Worm (Caenorhabditis elegans): ENCODE measurements around the gene set-9.
"Not testable (repeated sequence)": the region's sequence is repeated elsewhere in the genome, so short reads cannot be mapped to it uniquely, and the experiment has no call there.

DNA sequence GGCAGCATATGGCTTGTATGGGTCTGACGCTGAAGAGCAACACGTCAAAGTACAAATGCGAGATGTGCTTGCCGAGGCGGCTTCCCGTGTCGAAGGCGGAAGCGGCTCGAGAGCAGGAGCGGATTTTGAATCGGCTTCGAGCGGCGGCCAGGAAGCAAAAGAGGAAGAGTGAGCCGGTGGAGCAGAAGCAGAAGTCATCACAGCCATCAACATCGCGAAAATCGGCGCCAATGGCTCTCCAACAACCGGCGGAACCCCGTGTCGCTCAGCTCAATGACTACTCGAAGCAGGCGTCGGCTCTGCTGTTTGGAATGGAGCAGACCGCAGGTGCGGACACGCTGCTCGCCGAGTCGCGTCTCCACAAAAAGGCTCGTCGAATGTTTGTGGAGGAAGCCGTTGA, 4.7 kb downstream of the set-9 start:
- not testable (repeated sequence) for TF ChIP-seq fos-1, lin-39 (tag; optimal IDR thresholded peaks at IDR 0.05)
